Worm (Caenorhabditis elegans): ENCODE results near the gene ZK353.2.

The ZK353.2 gene

ce11 chrIII:8394374-8395302 lies 3.9 kb upstream of the ZK353.2 start, which contains the start of gene ZK353.10:
ZK353.10 (minus strand) TSS chrIII:8394424.
- TF ChIP-seq ama-1 (optimal IDR thresholded peaks at IDR 0.05) (no peak), flt-1 (GFP tag; IDR thresholded peaks at IDR 0.05) (no peak), ceh-36 (tag; optimal IDR thresholded peaks at IDR 0.05) (no peak), B0310.2 (tag; optimal IDR thresholded peaks at IDR 0.05) (no peak), tbx-37 (GFP tag; conservative IDR thresholded peaks at IDR 0.05) (no peak), scrt-1 (GFP tag; IDR thresholded peaks at IDR 0.05) (no peak), F13C5.2 (tag; optimal IDR thresholded peaks at IDR 0.05) (no peak), tbx-11 (GFP tag; IDR thresholded peaks at IDR 0.05) (no peak), tra-4 (tag; optimal IDR thresholded peaks at IDR 0.05) (no peak), pes-1 (GFP tag; IDR thresholded peaks at IDR 0.05) (no peak), hmg-4 (GFP tag; optimal IDR thresholded peaks at IDR 0.05) (no peak)

- no peak for TF ChIP-seq sea-1 (GFP tag; conservative IDR thresholded peaks at IDR 0.05)
- no peak for TF ChIP-seq hmbx-1 (tag; optimal IDR thresholded peaks at IDR 0.05)
- no peak for TF ChIP-seq hmg-4 (GFP tag; optimal IDR thresholded peaks at IDR 0.05)
- TF ChIP-seq F13C5.2 (tag; optimal IDR thresholded peaks at IDR 0.05) = no peak
- no peak for TF ChIP-seq B0310.2 (tag; optimal IDR thresholded peaks at IDR 0.05)
- no peak for TF ChIP-seq hnd-1 (tag; optimal IDR thresholded peaks at IDR 0.05)
- no peak for TF ChIP-seq tra-4 (tag; optimal IDR thresholded peaks at IDR 0.05)
- TF ChIP-seq aly-1 (tag; optimal IDR thresholded peaks at IDR 0.05) = no peak
- no peak for TF ChIP-seq pes-1 (GFP tag; IDR thresholded peaks at IDR 0.05)
- TF ChIP-seq ceh-13 (GFP tag; optimal IDR thresholded peaks at IDR 0.05) = no peak
- no peak for TF ChIP-seq ceh-36 (tag; optimal IDR thresholded peaks at IDR 0.05)
- no peak for TF ChIP-seq flt-1 (GFP tag; IDR thresholded peaks at IDR 0.05)
- TF ChIP-seq tbx-11 (GFP tag; IDR thresholded peaks at IDR 0.05) = no peak
- TF ChIP-seq ets-7 (tag; optimal IDR thresholded peaks at IDR 0.05) = no peak
- no peak for TF ChIP-seq tbx-37 (GFP tag; conservative IDR thresholded peaks at IDR 0.05)
- no peak for TF ChIP-seq scrt-1 (GFP tag; IDR thresholded peaks at IDR 0.05)
- no peak for TF ChIP-seq ama-1 (optimal IDR thresholded peaks at IDR 0.05)
These were observed 2.8 kb upstream of the ZK353.2 start, which contains the start of gene ZK353.3 for ce11 chrIII:8395685-8396084. ZK353.3 (plus strand) TSS chrIII:8395985.

- TF ChIP-seq F13C5.2 (tag; optimal IDR thresholded peaks at IDR 0.05) = no peak
- no peak for TF ChIP-seq tbx-37 (GFP tag; conservative IDR thresholded peaks at IDR 0.05)
- TF ChIP-seq hmbx-1 (tag; optimal IDR thresholded peaks at IDR 0.05) = no peak
- no peak for TF ChIP-seq flt-1 (GFP tag; IDR thresholded peaks at IDR 0.05)
- TF ChIP-seq ceh-36 (tag; optimal IDR thresholded peaks at IDR 0.05) = no peak
- TF ChIP-seq ama-1 (optimal IDR thresholded peaks at IDR 0.05) = no peak
- TF ChIP-seq B0310.2 (tag; optimal IDR thresholded peaks at IDR 0.05) = no peak
- no peak for TF ChIP-seq sea-1 (GFP tag; conservative IDR thresholded peaks at IDR 0.05)
- TF ChIP-seq ets-7 (tag; optimal IDR thresholded peaks at IDR 0.05) = no peak
- TF ChIP-seq tra-4 (tag; optimal IDR thresholded peaks at IDR 0.05) = no peak
These were observed 2.0 kb downstream of the ZK353.2 start for ce11 chrIII:8400478-8400877.

DNA sequence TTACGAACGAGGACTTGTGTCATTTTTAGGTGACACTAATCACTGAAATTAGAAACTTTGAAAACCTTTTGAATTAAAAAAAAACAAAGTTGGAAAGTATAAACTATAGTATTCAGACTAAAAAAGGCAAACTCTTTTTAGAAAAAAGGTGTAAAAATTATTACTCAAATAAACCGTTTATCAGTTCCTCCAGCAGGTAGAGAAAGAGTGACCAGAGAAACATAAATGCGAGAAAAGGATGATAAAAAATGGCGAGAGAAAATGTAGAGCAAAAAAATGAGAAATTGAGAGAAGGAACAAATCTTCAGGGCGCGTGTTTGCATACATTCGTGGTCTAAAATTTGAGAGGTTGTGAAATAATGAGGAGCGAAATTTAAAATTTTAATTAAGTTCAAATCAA lies 3.4 kb downstream of the ZK353.2 start, which contains the start of gene lap-1:
lap-1 (minus strand) TSS at position 42 of the 400 bp plus-strand sequence.
- TF ChIP-seq tbx-11 (GFP tag; IDR thresholded peaks at IDR 0.05) (no peak), ets-7 (tag; optimal IDR thresholded peaks at IDR 0.05) (no peak), sea-1 (GFP tag; conservative IDR thresholded peaks at IDR 0.05) (no peak), ceh-13 (GFP tag; optimal IDR thresholded peaks at IDR 0.05) (no peak), tra-4 (tag; optimal IDR thresholded peaks at IDR 0.05) (no peak), pes-1 (GFP tag; IDR thresholded peaks at IDR 0.05) (no peak), flt-1 (GFP tag; IDR thresholded peaks at IDR 0.05) (no peak), B0310.2 (tag; optimal IDR thresholded peaks at IDR 0.05) (no peak), hmbx-1 (tag; optimal IDR thresholded peaks at IDR 0.05) (no peak), scrt-1 (GFP tag; IDR thresholded peaks at IDR 0.05) (no peak), F13C5.2 (tag; optimal IDR thresholded peaks at IDR 0.05) (no peak), tbx-37 (GFP tag; conservative IDR thresholded peaks at IDR 0.05) (no peak), aly-1 (tag; optimal IDR thresholded peaks at IDR 0.05) (no peak), hnd-1 (tag; optimal IDR thresholded peaks at IDR 0.05) (no peak), ceh-36 (tag; optimal IDR thresholded peaks at IDR 0.05) (no peak)

ce11 chrIII:8402633-8403032 lies 4.1 kb downstream of the ZK353.2 start:
- no peak for TF ChIP-seq ceh-36 (tag; optimal IDR thresholded peaks at IDR 0.05)
- no peak for TF ChIP-seq aly-1 (tag; optimal IDR thresholded peaks at IDR 0.05)
- TF ChIP-seq ceh-13 (GFP tag; optimal IDR thresholded peaks at IDR 0.05) = no peak
- no peak for TF ChIP-seq F13C5.2 (tag; optimal IDR thresholded peaks at IDR 0.05)
- no peak for TF ChIP-seq pes-1 (GFP tag; IDR thresholded peaks at IDR 0.05)
- no peak for TF ChIP-seq B0310.2 (tag; optimal IDR thresholded peaks at IDR 0.05)

DNA sequence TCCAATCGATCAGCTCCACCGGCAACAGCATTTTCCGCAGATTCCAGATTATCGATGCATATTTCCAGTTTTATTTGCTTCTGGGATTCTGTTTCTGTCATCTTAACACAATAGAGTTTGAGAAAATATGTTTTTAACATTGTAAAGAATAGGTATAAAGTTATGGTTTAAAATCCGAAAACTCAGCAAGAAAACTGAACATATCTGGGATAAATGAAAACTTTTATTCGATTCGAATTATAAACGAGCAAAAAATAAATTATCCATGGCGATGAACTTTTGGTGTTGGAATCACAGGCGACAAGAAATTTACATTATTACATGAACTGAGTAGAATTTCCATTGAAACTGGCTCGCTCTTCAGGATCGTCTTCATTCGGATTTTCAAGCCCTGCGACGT lies 5.0 kb downstream of the ZK353.2 start, which contains the start of gene cutc-1:
cutc-1 (minus strand) TSS at position 101 of the 400 bp plus-strand sequence.
- TF ChIP-seq scrt-1 (GFP tag; IDR thresholded peaks at IDR 0.05) (no peak), hnd-1 (tag; optimal IDR thresholded peaks at IDR 0.05) (no peak), B0310.2 (tag; optimal IDR thresholded peaks at IDR 0.05) (no peak), tbx-11 (GFP tag; IDR thresholded peaks at IDR 0.05) (no peak), pes-1 (GFP tag; IDR thresholded peaks at IDR 0.05) (no peak), ama-1 (optimal IDR thresholded peaks at IDR 0.05) (no peak), sea-1 (GFP tag; conservative IDR thresholded peaks at IDR 0.05) (no peak), ets-7 (tag; optimal IDR thresholded peaks at IDR 0.05) (no peak), tbx-37 (GFP tag; conservative IDR thresholded peaks at IDR 0.05) (no peak), aly-1 (tag; optimal IDR thresholded peaks at IDR 0.05) (no peak), hmbx-1 (tag; optimal IDR thresholded peaks at IDR 0.05) (no peak), ceh-36 (tag; optimal IDR thresholded peaks at IDR 0.05) (no peak), F13C5.2 (tag; optimal IDR thresholded peaks at IDR 0.05) (no peak), flt-1 (GFP tag; IDR thresholded peaks at IDR 0.05) (no peak)

DNA sequence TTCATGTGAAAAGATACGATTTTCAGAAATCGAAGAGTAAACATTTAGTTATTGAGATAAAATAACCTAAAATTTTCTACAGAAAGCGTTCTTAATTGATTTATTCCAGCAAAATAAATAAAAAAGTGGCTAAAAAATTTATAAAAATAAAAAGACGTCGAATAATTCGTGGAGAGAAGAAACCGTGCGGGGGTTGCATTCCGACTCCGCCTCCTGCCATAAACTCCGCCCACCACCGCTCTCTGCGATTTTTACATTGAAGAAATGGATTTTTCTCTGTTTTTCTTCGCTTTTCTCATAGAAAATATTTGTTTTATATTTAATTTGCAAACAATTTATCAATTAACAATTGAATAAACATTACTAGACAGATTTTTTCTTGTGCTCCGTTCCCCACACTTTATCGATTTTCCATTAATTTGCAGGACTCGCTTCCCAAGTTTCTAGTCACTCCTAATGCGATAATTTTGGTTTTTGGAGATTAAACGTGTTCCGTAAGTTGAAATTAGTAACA lies 7.0 kb downstream of the ZK353.2 start, which contains the start of the genes ubxn-4 and cyy-1:
ubxn-4 (minus strand) TSS at position 114 of the 514 bp plus-strand sequence.
cyy-1 (plus strand) TSS at position 426 of the 514 bp plus-strand sequence.
- no peak for TF ChIP-seq hmg-4 (GFP tag; optimal IDR thresholded peaks at IDR 0.05)
- TF ChIP-seq tra-4 (tag; optimal IDR thresholded peaks at IDR 0.05) = no peak
- TF ChIP-seq ceh-13 (GFP tag; optimal IDR thresholded peaks at IDR 0.05) = no peak
- TF ChIP-seq ets-7 (tag; optimal IDR thresholded peaks at IDR 0.05) = no peak
- no peak for TF ChIP-seq tbx-37 (GFP tag; conservative IDR thresholded peaks at IDR 0.05)
- TF ChIP-seq flt-1 (GFP tag; IDR thresholded peaks at IDR 0.05) = no peak
- no peak for TF ChIP-seq ama-1 (optimal IDR thresholded peaks at IDR 0.05)
